Worm (Caenorhabditis elegans): ENCODE results near the gene clik-1.
A peak's percentile ranks its signal among the peaks of the same experiment; 100 is the strongest.

Gene clik-1

ce11 chrV:6767576-6767975 lies 956 bp downstream of the clik-1 start:
- TF ChIP-seq lin-14 (GFP tag; optimal IDR thresholded peaks at IDR 0.05) = peak; percentile 64
- TF ChIP-seq lir-3 (tag; optimal IDR thresholded peaks at IDR 0.05; ENCODE audit: poor library complexity) = no peak
- TF ChIP-seq nhr-71 (tag; optimal IDR thresholded peaks at IDR 0.05) = peak; percentile 37
- TF ChIP-seq rnt-1 (tag; optimal IDR thresholded peaks at IDR 0.05) = peak; percentile 52
- TF ChIP-seq pag-3 (tag; optimal IDR thresholded peaks at IDR 0.05; ENCODE audit: borderline replicate concordance, insufficient read depth) = peak; percentile 99
- TF ChIP-seq sox-4 (tag; optimal IDR thresholded peaks at IDR 0.05) = no peak

ce11 chrV:6764972-6765371 lies 3.6 kb downstream of the clik-1 start, which contains the start of gene bbs-8:
Gene bbs-8, minus strand, starts transcription at chrV:6765072.
- peak; percentile 60 for TF ChIP-seq fkh-8 (tag; optimal IDR thresholded peaks at IDR 0.05)
- no peak for TF ChIP-seq C16A3.4 (tag; optimal IDR thresholded peaks at IDR 0.05)
- TF ChIP-seq efl-1 (optimal IDR thresholded peaks at IDR 0.05) = no peak
- TF ChIP-seq efl-1 (GFP tag; optimal IDR thresholded peaks at IDR 0.05 in 1 of 2) = peak in 1 of 2 experiments; percentile 61

- TF ChIP-seq F16B12.6 (tag; optimal IDR thresholded peaks at IDR 0.05) (no peak), C34B4.2 (tag; optimal IDR thresholded peaks at IDR 0.05) (no peak), irx-1 (tag; optimal IDR thresholded peaks at IDR 0.05) (no peak), unc-98 (GFP tag; IDR thresholded peaks at IDR 0.05) (no peak)
Observed at ce11 chrV:6762361-6762760, 6.2 kb downstream of the clik-1 start, which contains the start of gene T25F10.4. Gene T25F10.4, minus strand, starts transcription at chrV:6762461.

DNA sequence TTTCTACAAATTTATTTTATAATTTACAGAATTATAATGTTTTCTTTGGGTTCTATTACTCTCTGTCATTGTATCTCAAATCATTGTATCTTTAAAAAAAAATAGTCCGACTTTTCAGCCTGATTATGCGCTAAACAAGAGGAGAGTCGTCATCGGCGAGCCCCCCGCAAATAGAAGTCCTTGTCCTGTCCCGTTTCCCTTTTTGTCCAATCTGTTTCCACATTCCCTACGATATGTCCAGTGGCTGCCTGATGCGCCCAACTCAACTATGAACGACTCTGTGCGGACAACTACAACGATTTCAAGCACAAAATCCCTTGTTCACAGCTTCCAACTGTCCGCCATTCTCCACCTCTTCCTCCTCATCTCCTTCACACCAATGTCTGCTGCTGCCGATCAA lies 10.5 kb downstream of the clik-1 start, which contains the start of gene dbl-1:
Gene dbl-1, plus strand, starts transcription at position 119 of the 400 bp plus-strand sequence.
- TF ChIP-seq efl-1 (optimal IDR thresholded peaks at IDR 0.05) = no peak
- TF ChIP-seq efl-1 (GFP tag; optimal IDR thresholded peaks at IDR 0.05 in 1 of 2) = peak in 1 of 2 experiments; percentile 11
- no peak for TF ChIP-seq hpl-2 (GFP tag; optimal IDR thresholded peaks at IDR 0.05)

ce11 chrV:6753257-6753656 lies 15.3 kb downstream of the clik-1 start:
- TF ChIP-seq fkh-4 (tag; optimal IDR thresholded peaks at IDR 0.05; ENCODE audit: borderline replicate concordance) (peak; percentile 73), dsc-1 (tag; optimal IDR thresholded peaks at IDR 0.05) (peak; percentile 84), lin-13 (GFP tag; optimal IDR thresholded peaks at IDR 0.05) (no peak)

DNA sequence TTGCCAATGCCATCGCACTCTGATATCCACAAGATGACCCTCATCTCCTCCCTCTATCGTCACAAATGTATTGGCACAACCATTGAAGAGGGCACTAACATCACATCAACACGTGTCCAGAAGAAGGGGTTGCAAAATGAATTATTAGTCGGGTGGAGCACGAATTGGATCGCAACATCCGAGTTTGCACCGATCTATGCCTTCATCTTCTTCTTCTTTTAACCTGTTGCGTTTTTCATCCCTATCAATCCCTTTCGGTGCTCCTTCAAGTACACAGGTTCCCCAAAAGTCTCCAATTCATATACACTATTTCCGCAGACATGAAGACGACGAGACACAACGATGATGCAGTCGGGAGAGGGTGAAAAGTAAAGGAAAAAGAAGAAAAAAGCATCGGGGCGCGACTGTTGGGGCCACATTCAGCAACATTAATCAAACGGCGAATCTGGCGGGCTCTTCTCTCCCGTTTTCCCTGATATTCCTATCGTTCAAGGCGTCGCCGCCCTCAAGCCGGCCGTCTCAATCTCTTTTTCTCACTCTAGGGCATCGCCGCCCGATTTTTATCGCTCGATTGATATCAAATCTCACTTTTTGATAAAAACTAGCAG lies 16.9 kb downstream of the clik-1 start:
- TF ChIP-seq lin-14 (GFP tag; optimal IDR thresholded peaks at IDR 0.05) (peak; percentile 74), alr-1 (tag; optimal IDR thresholded peaks at IDR 0.05; ENCODE audit: borderline replicate concordance) (no peak), rnt-1 (tag; optimal IDR thresholded peaks at IDR 0.05) (peak; percentile 19), snu-23 (GFP tag; optimal IDR thresholded peaks at IDR 0.05) (peak; percentile 6), pag-3 (tag; optimal IDR thresholded peaks at IDR 0.05; ENCODE audit: borderline replicate concordance, insufficient read depth) (peak; percentile 9), nhr-71 (tag; optimal IDR thresholded peaks at IDR 0.05) (peak; percentile 68), nhr-20 (tag; optimal IDR thresholded peaks at IDR 0.05) (peak; percentile 11), ztf-4 (tag; optimal IDR thresholded peaks at IDR 0.05) (no peak), nhr-19 (GFP tag; conservative IDR thresholded peaks at IDR 0.05) (peak; percentile 51), efl-1 (optimal IDR thresholded peaks at IDR 0.05) (no peak), efl-1 (GFP tag; optimal IDR thresholded peaks at IDR 0.05 in 1 of 2) (peak in 1 of 2 experiments; percentile 64)

- TF ChIP-seq sptf-1 (tag; optimal IDR thresholded peaks at IDR 0.05) (no peak), ceh-90 (tag; optimal IDR thresholded peaks at IDR 0.05) (no peak), blmp-1 (tag; optimal IDR thresholded peaks at IDR 0.05) (peak; percentile 79), grh-1 (GFP tag; IDR thresholded peaks at IDR 0.05) (no peak), nhr-85 (tag) (peak; percentile 4), ceh-63 (GFP tag; optimal IDR thresholded peaks at IDR 0.05) (no peak)
Observed at ce11 chrV:6744774-6745173, 23.8 kb downstream of the clik-1 start, which contains the start of gene T25F10.3. Gene T25F10.3, plus strand, starts transcription at chrV:6745081.

Measured in whole organism, L1 larva.